Fruit fly (Drosophila melanogaster) whole organism, embryonic: ENCODE results near the gene spirit.

ENCODE experiments used
- Adf1 ChIP-seq: fragments of 200-800 bp; sonication (Bioruptor generic); IDR thresholded peaks from 2 replicates; pipeline ENCODE4 v1.3.6; 2022; ENCODE audit warnings: missing biosample characterization, missing genetic modification characterization
- Aef1 ChIP-seq: fragments of 200-800 bp; sonication (Bioruptor generic); IDR thresholded peaks from 3 replicates; pipeline ENCODE4 v1.3.6; 2022; ENCODE audit warnings: missing biosample characterization, missing genetic modification characterization
- BEAF-32 ChIP-seq: fragments of 200-800 bp; sonication (Bioruptor generic); optimal IDR thresholded peaks from 3 replicates; lab custom pipeline; 2017; ENCODE audit warnings: missing biosample characterization, missing genetic modification characterization, mild to moderate bottlenecking, moderate library complexity, missing genetic modification reagents
- CG11093 ChIP-seq: fragments of 200-800 bp; sonication (Bioruptor generic); IDR thresholded peaks from 3 replicates; pipeline ENCODE4 v1.3.6; 2022; ENCODE audit warnings: missing biosample characterization, missing genetic modification characterization
- CG11504 ChIP-seq: fragments of 200-800 bp; sonication (Bioruptor generic); optimal IDR thresholded peaks from 3 replicates; lab custom pipeline; 2019; ENCODE audit warnings: missing biosample characterization, mild to moderate bottlenecking, missing genetic modification characterization, moderate library complexity
- CG12769 ChIP-seq: fragments of 200-800 bp; sonication (Bioruptor generic); optimal IDR thresholded peaks from 2 replicates; lab custom pipeline; 2019; ENCODE audit warnings: missing biosample characterization, mild to moderate bottlenecking, missing genetic modification characterization, moderate library complexity
- CG13296 ChIP-seq: fragments of 200-800 bp; sonication (Bioruptor generic); optimal IDR thresholded peaks from 3 replicates; lab custom pipeline; 2018; ENCODE audit warnings: missing biosample characterization, mild to moderate bottlenecking, missing genetic modification characterization
- CG13624 ChIP-seq: fragments of 200-800 bp; sonication (Bioruptor generic); optimal IDR thresholded peaks from 2 replicates; lab custom pipeline; 2016; ENCODE audit warnings: missing biosample characterization, missing genetic modification characterization
- CG14667 ChIP-seq: fragments of 200-800 bp; sonication (Bioruptor generic); IDR thresholded peaks from 2 replicates; pipeline ENCODE4 v1.3.6; 2022; ENCODE audit warnings: missing biosample characterization, missing genetic modification characterization
- CG17912 ChIP-seq: fragments of 200-800 bp; sonication (Bioruptor generic); optimal IDR thresholded peaks from 2 replicates; lab custom pipeline; 2018; ENCODE audit warnings: missing biosample characterization, mild to moderate bottlenecking, missing genetic modification characterization
- CG2678 ChIP-seq: fragments of 200-800 bp; sonication (Bioruptor generic); optimal IDR thresholded peaks from 3 replicates; lab custom pipeline; 2019; ENCODE audit warnings: missing biosample characterization, mild to moderate bottlenecking, missing genetic modification characterization, moderate library complexity
- CG30403 ChIP-seq: fragments of 200-800 bp; sonication (Bioruptor generic); optimal IDR thresholded peaks from 3 replicates; lab custom pipeline; 2016; ENCODE audit warnings: missing biosample characterization, missing genetic modification characterization
- CG32532 ChIP-seq: fragments of 200-800 bp; sonication (Bioruptor generic); IDR thresholded peaks from 2 replicates; pipeline ENCODE4 v1.3.6; 2022; ENCODE audit warnings: missing biosample characterization, missing genetic modification characterization
- CG32772 ChIP-seq: fragments of 200-800 bp; sonication (Bioruptor generic); IDR thresholded peaks from 2 replicates; pipeline ENCODE4 v1.3.6; 2022; ENCODE audit warnings: missing biosample characterization, missing genetic modification characterization
- CG4424 ChIP-seq: fragments of 200-800 bp; sonication (Bioruptor generic); optimal IDR thresholded peaks from 3 replicates; lab custom pipeline; 2016; ENCODE audit warnings: missing biosample characterization, missing genetic modification characterization
- CG7357 ChIP-seq: fragments of 200-800 bp; sonication (Bioruptor generic); IDR thresholded peaks from 3 replicates; pipeline ENCODE4 v1.3.6; 2022; ENCODE audit warnings: missing biosample characterization, missing genetic modification characterization
- CG7372 ChIP-seq: fragments of 200-800 bp; sonication (Bioruptor generic); IDR thresholded peaks from 2 replicates; pipeline ENCODE4 v1.3.6; 2022; ENCODE audit warnings: missing biosample characterization, missing genetic modification characterization
- CG9932 ChIP-seq: fragments of 200-800 bp; sonication (Bioruptor generic); IDR thresholded peaks from 2 replicates; pipeline ENCODE4 v1.3.6; 2022; ENCODE audit warnings: missing biosample characterization, missing genetic modification characterization
- Dip3 ChIP-seq: fragments of 200-800 bp; sonication (Bioruptor generic); optimal IDR thresholded peaks from 3 replicates; lab custom pipeline; 2016; ENCODE audit warnings: missing biosample characterization, missing genetic modification characterization
- Drgx ChIP-seq: fragments of 200-800 bp; sonication (Bioruptor generic); IDR thresholded peaks from 2 replicates; pipeline ENCODE4 v1.3.6; 2022; ENCODE audit warnings: missing biosample characterization, missing genetic modification characterization
- Fer2 ChIP-seq: fragments of 200-800 bp; sonication (Bioruptor generic); optimal IDR thresholded peaks from 2 replicates; lab custom pipeline; 2018; ENCODE audit warnings: missing biosample characterization, mild to moderate bottlenecking, missing genetic modification characterization, moderate library complexity
- HLH3B ChIP-seq: fragments of 200-800 bp; sonication (Bioruptor generic); IDR thresholded peaks from 2 replicates; pipeline ENCODE4 v1.3.6; 2022; ENCODE audit warnings: missing biosample characterization, missing genetic modification characterization
- PHDP ChIP-seq: fragments of 200-800 bp; sonication (Bioruptor generic); optimal IDR thresholded peaks from 3 replicates; lab custom pipeline; 2018; ENCODE audit warnings: missing biosample characterization, mild to moderate bottlenecking, missing genetic modification characterization, moderate library complexity
- Ptx1 ChIP-seq: fragments of 200-800 bp; sonication (Bioruptor generic); IDR thresholded peaks from 2 replicates; pipeline ENCODE4 v1.3.6; 2022; ENCODE audit warnings: missing biosample characterization, missing genetic modification characterization
- Rfx ChIP-seq: fragments of 200-800 bp; sonication (Bioruptor generic); IDR thresholded peaks from 2 replicates; pipeline ENCODE4 v1.3.6; 2022; ENCODE audit warnings: missing biosample characterization, missing genetic modification characterization
- Rx ChIP-seq: fragments of 200-800 bp; sonication (Bioruptor generic); IDR thresholded peaks from 2 replicates; pipeline ENCODE4 v1.3.6; 2022; ENCODE audit warnings: missing biosample characterization, missing genetic modification characterization
- Scr ChIP-seq: fragments of 200-800 bp; sonication (Bioruptor generic); IDR thresholded peaks from 2 replicates; pipeline ENCODE4 v1.3.6; 2022; ENCODE audit warnings: missing biosample characterization, missing genetic modification characterization; ENCODE audit not compliant: partially characterized antibody
- Sox102F ChIP-seq: fragments of 200-800 bp; sonication (Bioruptor generic); optimal IDR thresholded peaks from 2 replicates; lab custom pipeline; 2018; ENCODE audit warnings: missing biosample characterization, mild to moderate bottlenecking, missing genetic modification characterization, moderate library complexity
- Taf1 ChIP-seq: fragments of 200-800 bp; sonication (Bioruptor generic); IDR thresholded peaks from 2 replicates; pipeline ENCODE4 v1.3.6; 2022; ENCODE audit warnings: missing biosample characterization, missing genetic modification characterization
- bigmax ChIP-seq: fragments of 200-800 bp; sonication (Bioruptor generic); optimal IDR thresholded peaks from 2 replicates; lab custom pipeline; 2018; ENCODE audit warnings: missing biosample characterization, mild to moderate bottlenecking, missing genetic modification characterization
- bowl ChIP-seq: fragments of 200-800 bp; sonication (Bioruptor generic); IDR thresholded peaks from 2 replicates; pipeline ENCODE4 v1.3.6; 2022; ENCODE audit warnings: missing biosample characterization, missing genetic modification characterization
- bsh ChIP-seq, 2 experiments: fragments of 200-800 bp; sonication (Bioruptor generic); optimal IDR thresholded peaks; 2 replicates each; lab custom pipeline; 2017 to 2018; ENCODE audit warnings: mild to moderate bottlenecking in 2 of 2, missing biosample characterization in 2 of 2, missing genetic modification characterization in 2 of 2, moderate library complexity in 1 of 2
- cg ChIP-seq: fragments of 200-800 bp; sonication (Bioruptor generic); optimal IDR thresholded peaks from 3 replicates; lab custom pipeline; 2019; ENCODE audit warnings: missing biosample characterization, mild to moderate bottlenecking, missing genetic modification characterization, moderate library complexity
- cwo ChIP-seq: fragments of 200-800 bp; sonication (Bioruptor generic); optimal IDR thresholded peaks from 3 replicates; lab custom pipeline; 2017; ENCODE audit warnings: missing biosample characterization, missing genetic modification characterization, mild to moderate bottlenecking, moderate library complexity, missing genetic modification reagents
- eyg ChIP-seq: fragments of 200-800 bp; sonication (Bioruptor generic); optimal IDR thresholded peaks from 3 replicates; lab custom pipeline; 2016; ENCODE audit warnings: missing biosample characterization, missing genetic modification characterization
- gem ChIP-seq: fragments of 200-800 bp; sonication (Bioruptor generic); optimal IDR thresholded peaks from 2 replicates; lab custom pipeline; 2019; ENCODE audit warnings: missing biosample characterization, mild to moderate bottlenecking, missing genetic modification characterization, moderate library complexity
- hb ChIP-seq: fragments of 200-800 bp; sonication (Bioruptor generic); IDR thresholded peaks from 3 replicates; pipeline ENCODE4 v1.3.6; 2022; ENCODE audit warnings: missing biosample characterization, missing genetic modification characterization; ENCODE audit not compliant: partially characterized antibody
- jigr1 ChIP-seq: fragments of 200-800 bp; sonication (Bioruptor generic); IDR thresholded peaks from 3 replicates; pipeline ENCODE4 v1.3.6; 2022; ENCODE audit warnings: missing biosample characterization, missing genetic modification characterization
- lab ChIP-seq: fragments of 200-800 bp; sonication (Bioruptor generic); optimal IDR thresholded peaks from 3 replicates; lab custom pipeline; 2017; ENCODE audit warnings: missing biosample characterization, missing genetic modification characterization, mild to moderate bottlenecking, moderate library complexity, missing genetic modification reagents
- row ChIP-seq: fragments of 200-800 bp; sonication (Bioruptor generic); IDR thresholded peaks from 3 replicates; pipeline ENCODE4 v1.3.6; 2022; ENCODE audit warnings: missing biosample characterization, missing genetic modification characterization
- scrt ChIP-seq: fragments of 200-800 bp; sonication (Bioruptor generic); optimal IDR thresholded peaks from 2 replicates; lab custom pipeline; 2018; ENCODE audit warnings: missing biosample characterization, mild to moderate bottlenecking, missing genetic modification characterization, moderate library complexity
- sens ChIP-seq: fragments of 200-800 bp; sonication (Bioruptor generic); peaks from one replicate; lab custom pipeline; 2016; ENCODE audit warnings: missing biosample characterization, missing genetic modification characterization
- slbo ChIP-seq: fragments of 200-800 bp; sonication (Bioruptor generic); IDR thresholded peaks from 2 replicates; pipeline ENCODE4 v1.3.6; 2022; ENCODE audit warnings: missing biosample characterization, missing genetic modification characterization
- sob ChIP-seq: fragments of 200-800 bp; sonication (Bioruptor generic); IDR thresholded peaks from 2 replicates; pipeline ENCODE4 v1.3.6; 2022; ENCODE audit warnings: missing biosample characterization, missing genetic modification characterization
- tgo ChIP-seq: fragments of 200-800 bp; sonication (Bioruptor generic); IDR thresholded peaks from 3 replicates; pipeline ENCODE4 v1.3.6; 2022; ENCODE audit warnings: missing biosample characterization, missing genetic modification characterization
- trh ChIP-seq: fragments of 200-800 bp; sonication (Bioruptor generic); optimal IDR thresholded peaks from 2 replicates; lab custom pipeline; 2016; ENCODE audit warnings: missing biosample characterization, missing genetic modification characterization
- ttk ChIP-seq: fragments of 200-800 bp; sonication (Bioruptor generic); IDR thresholded peaks from 2 replicates; pipeline ENCODE4 v2.1.2; 2022; ENCODE audit warnings: missing biosample characterization, missing genetic modification characterization
- zfh1 ChIP-seq: fragments of 200-800 bp; sonication (Bioruptor generic); IDR thresholded peaks from 3 replicates; pipeline ENCODE4 v1.3.6; 2022; ENCODE audit warnings: missing biosample characterization, missing genetic modification characterization

spirit gene

dm6 chrX:8533589-8534320 is 39.6 kb downstream of the spirit start (continued):
- TF ChIP-seq Rfx (GFP tag; lab: Robert Waterston, UW) (peak; percentile 67), CG7372 (GFP tag; lab: Robert Waterston, UW) (peak; percentile 41; the same call in 1 of the 2 replicates), CG4424 (GFP tag; lab: Kevin White, UChicago) (no peak), zfh1 (GFP tag; lab: Robert Waterston, UW) (0 out of 3 replicates have a peak, but pooled peaks have one; percentile 45), cwo (peak; percentile 13), Taf1 (GFP tag; lab: Robert Waterston, UW) (peak; percentile 23; the same call in 1 of the 2 replicates), Dip3 (GFP tag; lab: Kevin White, UChicago) (no peak), bigmax (GFP tag; lab: Kevin White, UChicago) (no peak), CG32532 (GFP tag; lab: Robert Waterston, UW) (peak; percentile 61), Sox102F (peak; percentile 37), PHDP (tag; lab: Kevin White, UChicago) (peak; percentile 41), tgo (peak; percentile 28; the same call in 2 of the 3 replicates), CG14667 (peak; percentile 45; the same call in 1 of the 2 replicates), Drgx (GFP tag; lab: Robert Waterston, UW) (peak; percentile 88), eyg (GFP tag; lab: Kevin White, UChicago) (no peak), Adf1 (GFP tag; lab: Robert Waterston, UW) (peak; percentile 84), CG30403 (GFP tag; lab: Kevin White, UChicago) (peak; percentile 43), Ptx1 (GFP tag; lab: Robert Waterston, UW) (peak; percentile 50; the same call in 1 of the 2 replicates), ttk (GFP tag; lab: Robert Waterston, UW) (0 out of 2 replicates have a peak, but pooled peaks have one; percentile 15), sob (GFP tag; lab: Robert Waterston, UW) (peak; percentile 20; the same call in 1 of the 2 replicates), bsh (GFP tag; optimal IDR thresholded peaks at IDR 0.05; lab: Kevin White, UChicago) (peak in 1 of 2 experiments; percentile 13), slbo (peak; percentile 74), Scr (GFP tag; lab: Robert Waterston, UW) (no peak), HLH3B (0 out of 2 replicates have a peak, but pooled peaks have one; percentile 19), scrt (GFP tag; lab: Kevin White, UChicago) (peak; percentile 32), CG11093 (GFP tag; lab: Robert Waterston, UW) (0 out of 3 replicates have a peak, but pooled peaks have one; percentile 13), CG13296 (GFP tag; lab: Kevin White, UChicago) (no peak), CG12769 (peak; percentile 90), gem (tag; lab: Kevin White, UChicago) (peak; percentile 58), cg (peak; percentile 76), Aef1 (GFP tag; lab: Robert Waterston, UW) (peak; percentile 47; the same call in 2 of the 3 replicates), lab (GFP tag; lab: Kevin White, UChicago) (peak; percentile 41), CG11504 (tag; lab: Kevin White, UChicago) (peak; percentile 37), CG17912 (GFP tag; lab: Kevin White, UChicago) (no peak), trh (GFP tag; lab: Kevin White, UChicago) (no peak), row (GFP tag; lab: Robert Waterston, UW) (peak; percentile 61)
- TF ChIP-seq, all 482 proteins: peak for 119

dm6 chrX:8531775-8532174 is 41.6 kb downstream of the spirit start:
- peak; percentile 13; the same call in 1 of the 2 replicates for TF ChIP-seq CG32772 (GFP tag; lab: Robert Waterston, UW)
- peak; percentile 70 for TF ChIP-seq sens (GFP tag; lab: Kevin White, UChicago)
- 0 out of 2 replicates have a peak, but pooled peaks have one; percentile 11 for TF ChIP-seq CG32532 (GFP tag; lab: Robert Waterston, UW)
- peak; percentile 12 for TF ChIP-seq Sox102F
- TF ChIP-seq gem (tag; lab: Kevin White, UChicago) = peak; percentile 2
- peak; percentile 33; the same call in 1 of the 2 replicates for TF ChIP-seq slbo
- no peak for TF ChIP-seq BEAF-32 (GFP tag; lab: Kevin White, UChicago)
- peak; percentile 28; the same call in 1 of the 2 replicates for TF ChIP-seq CG9932
- TF ChIP-seq CG13624 = no peak
- TF ChIP-seq Rx (GFP tag; lab: Robert Waterston, UW) = no peak
- no peak for TF ChIP-seq jigr1 (GFP tag; lab: Robert Waterston, UW)
- no peak for TF ChIP-seq ttk (GFP tag; lab: Robert Waterston, UW)
- TF ChIP-seq Fer2 (tag; lab: Kevin White, UChicago) = no peak
- no peak for TF ChIP-seq hb (GFP tag; lab: Robert Waterston, UW)
- TF ChIP-seq CG2678 = peak; percentile 9
- TF ChIP-seq bowl = no peak
- TF ChIP-seq CG7357 = no peak
- no peak for TF ChIP-seq row (GFP tag; lab: Robert Waterston, UW)
